Worm (Caenorhabditis elegans): ENCODE results near the gene ceh-36.

The ceh-36 gene

ce11 chrX:14228764-14229163 lies 42.4 kb upstream of the ceh-36 start (continued):
- no peak for TF ChIP-seq nhr-27 (tag; optimal IDR thresholded peaks at IDR 0.05)
- TF ChIP-seq rec-8 (tag; optimal IDR thresholded peaks at IDR 0.05), result peak in 1 of 2 experiments; percentile 75
- no peak for TF ChIP-seq unc-130 (GFP tag; optimal IDR thresholded peaks at IDR 0.05)
- peak; percentile 48 for TF ChIP-seq nfyb-1 (GFP tag; IDR thresholded peaks at IDR 0.05)
- peak; percentile 48 for TF ChIP-seq snpc-1.1 (tag; optimal IDR thresholded peaks at IDR 0.05; ENCODE audit: insufficient read depth)
- TF ChIP-seq nhr-179 (tag; optimal IDR thresholded peaks at IDR 0.05), result peak; percentile 58
- TF ChIP-seq B0336.3 (GFP tag; IDR thresholded peaks at IDR 0.05), result no peak
- TF ChIP-seq K12H6.12 (tag; optimal IDR thresholded peaks at IDR 0.05), result no peak
- TF ChIP-seq nfya-2 (GFP tag; IDR thresholded peaks at IDR 0.05), result no peak
- peak; percentile 84 for TF ChIP-seq die-1 (tag; optimal IDR thresholded peaks at IDR 0.05)
- peak in 1 of 3 experiments; percentile 6 for TF ChIP-seq lin-35 (GFP tag; optimal IDR thresholded peaks at IDR 0.05)
- TF ChIP-seq ztf-26 (tag; optimal IDR thresholded peaks at IDR 0.05), result no peak
- no peak for TF ChIP-seq F55B11.4 (tag; optimal IDR thresholded peaks at IDR 0.05; ENCODE audit: borderline replicate concordance, insufficient read depth)
- TF ChIP-seq mcd-1 (GFP tag; IDR thresholded peaks at IDR 0.05), result no peak
- no peak for TF ChIP-seq ekl-4 (GFP tag; IDR thresholded peaks at IDR 0.05)
- TF ChIP-seq snpc-4 (GFP tag; optimal IDR thresholded peaks at IDR 0.05), result peak; percentile 76
- peak in 2 of 4 experiments; percentile 58 to 77 for TF ChIP-seq snpc-4 (tag; optimal IDR thresholded peaks at IDR 0.05)
- TF ChIP-seq dpff-1 (tag; optimal IDR thresholded peaks at IDR 0.05), result no peak
- TF ChIP-seq hsf-1 (GFP tag; IDR thresholded peaks at IDR 0.05), result no peak
- peak; percentile 81 for TF ChIP-seq ztf-25 (GFP tag; IDR thresholded peaks at IDR 0.05)
- TF ChIP-seq sdz-38 (tag; optimal IDR thresholded peaks at IDR 0.05), result no peak
- TF ChIP-seq ZK185.1 (tag; optimal IDR thresholded peaks at IDR 0.05; ENCODE audit: poor library complexity, severe bottlenecking), result peak; percentile 68
- TF ChIP-seq zfh-2 (GFP tag; conservative IDR thresholded peaks at IDR 0.05), result no peak
- no peak for TF ChIP-seq hlh-12 (tag; optimal IDR thresholded peaks at IDR 0.05)
- TF ChIP-seq ceh-91 (GFP tag; IDR thresholded peaks at IDR 0.05), result no peak
- no peak for TF ChIP-seq F52B5.7 (tag; optimal IDR thresholded peaks at IDR 0.05)
- peak; percentile 79 for TF ChIP-seq B0261.1 (tag; optimal IDR thresholded peaks at IDR 0.05)
- TF ChIP-seq unc-62 (GFP tag; optimal IDR thresholded peaks at IDR 0.05), result no peak
- no peak for TF ChIP-seq attf-3 (GFP tag; conservative IDR thresholded peaks at IDR 0.05)
- TF ChIP-seq F10E7.11 (tag; optimal IDR thresholded peaks at IDR 0.05), result no peak
- no peak for TF ChIP-seq somi-1 (GFP tag; optimal IDR thresholded peaks at IDR 0.05)
- TF ChIP-seq hmg-20 (GFP tag; IDR thresholded peaks at IDR 0.05), result no peak
- TF ChIP-seq fkh-3 (tag; optimal IDR thresholded peaks at IDR 0.05), result no peak
- peak; percentile 53 for TF ChIP-seq chd-7 (tag; optimal IDR thresholded peaks at IDR 0.05)
- peak; percentile 2 for TF ChIP-seq zim-3 (tag; optimal IDR thresholded peaks at IDR 0.05)
- TF ChIP-seq madf-6 (GFP tag; IDR thresholded peaks at IDR 0.05), result no peak
- no peak for TF ChIP-seq Y53F4B.3 (GFP tag; IDR thresholded peaks at IDR 0.05)
- TF ChIP-seq lin-26 (GFP tag; IDR thresholded peaks at IDR 0.05), result peak; percentile 87
- peak; percentile 8 for TF ChIP-seq T07F8.4 (tag; optimal IDR thresholded peaks at IDR 0.05)
- peak; percentile 62 for TF ChIP-seq him-1 (tag; optimal IDR thresholded peaks at IDR 0.05)
- TF ChIP-seq T26A5.8 (tag; optimal IDR thresholded peaks at IDR 0.05), result no peak
- TF ChIP-seq madf-3 (GFP tag; IDR thresholded peaks at IDR 0.05), result no peak
